Worm (Caenorhabditis elegans) whole organism, L2 larva: ENCODE results near the gene rmd-1.

Source experiments
- F13H6.1 ChIP-seq: sonication (generic microtip); optimal IDR thresholded peaks from 2 replicates; lab custom pipeline; 2016; ENCODE audit warnings: missing genetic modification characterization, missing compliant biosample characterization
- egl-27 ChIP-seq: sonication (generic microtip); optimal IDR thresholded peaks from 3 replicates; lab custom pipeline; 2017; ENCODE audit warnings: missing biosample characterization, missing genetic modification reagents, missing genetic modification characterization
- fos-1 ChIP-seq: fragments of 150-350 bp; optimal IDR thresholded peaks from 2 replicates; lab custom pipeline; 2014; ENCODE audit warnings: missing biosample characterization, missing genetic modification characterization
- lin-13 ChIP-seq: fragments of 150-350 bp; optimal IDR thresholded peaks from 2 replicates; lab custom pipeline; 2014; ENCODE audit warnings: missing biosample characterization, missing genetic modification reagents, missing genetic modification characterization
- nhr-11 ChIP-seq: fragments of 150-350 bp; optimal IDR thresholded peaks from 2 replicates; lab custom pipeline; 2014; ENCODE audit warnings: missing biosample characterization, missing genetic modification characterization
- nhr-23 ChIP-seq: fragments of 150-350 bp; optimal IDR thresholded peaks from 2 replicates; lab custom pipeline; 2014; ENCODE audit warnings: missing biosample characterization, missing genetic modification reagents, missing genetic modification characterization
- nhr-237 ChIP-seq: fragments of 150-350 bp; optimal IDR thresholded peaks from 2 replicates; lab custom pipeline; 2014; ENCODE audit warnings: missing biosample characterization, missing genetic modification characterization
- nhr-77 ChIP-seq: fragments of 150-350 bp; optimal IDR thresholded peaks from 2 replicates; lab custom pipeline; 2014; ENCODE audit warnings: missing biosample characterization, missing genetic modification characterization
- peb-1 ChIP-seq: fragments of 150-350 bp; optimal IDR thresholded peaks from 2 replicates; lab custom pipeline; 2014; ENCODE audit warnings: missing biosample characterization, missing genetic modification characterization
- unc-39 ChIP-seq: fragments of 150-350 bp; optimal IDR thresholded peaks from 2 replicates; lab custom pipeline; 2014; ENCODE audit warnings: missing biosample characterization, missing genetic modification characterization
- unc-55 ChIP-seq: fragments of 150-350 bp; sonication (generic microtip); optimal IDR thresholded peaks from 3 replicates; lab custom pipeline; 2014; ENCODE audit warnings: missing biosample characterization, missing genetic modification reagents, missing genetic modification characterization
- unc-62 ChIP-seq: fragments of 150-350 bp; optimal IDR thresholded peaks from 2 replicates; lab custom pipeline; 2014; ENCODE audit warnings: missing biosample characterization, missing genetic modification reagents, missing genetic modification characterization
- zag-1 ChIP-seq: fragments of 150-350 bp; optimal IDR thresholded peaks from 2 replicates; lab custom pipeline; 2014; ENCODE audit warnings: missing biosample characterization, missing genetic modification characterization
- ztf-11 ChIP-seq: sonication (generic microtip); optimal IDR thresholded peaks from 2 replicates; lab custom pipeline; 2017; ENCODE audit warnings: missing biosample characterization, missing genetic modification characterization

- peak; percentile 95 for TF ChIP-seq fos-1 (tag; lab: Kevin White, UChicago)
- no peak for TF ChIP-seq egl-27
- TF ChIP-seq nhr-11: no peak
- TF ChIP-seq nhr-23 (tag; lab: Kevin White, UChicago): no peak
- no peak for TF ChIP-seq ztf-11 (tag; lab: Kevin White, UChicago)
- TF ChIP-seq unc-39 (tag; lab: Kevin White, UChicago): no peak
- no peak for TF ChIP-seq peb-1 (tag; lab: Kevin White, UChicago)
- TF ChIP-seq zag-1 (tag; lab: Kevin White, UChicago): no peak
- TF ChIP-seq unc-55 (GFP tag; lab: Kevin White, UChicago): no peak
- TF ChIP-seq lin-13: no peak
- TF ChIP-seq unc-62 (GFP tag; lab: Kevin White, UChicago): no peak
- TF ChIP-seq nhr-77 (tag; lab: Kevin White, UChicago): no peak
- TF ChIP-seq nhr-237 (tag; lab: Kevin White, UChicago): no peak
- TF ChIP-seq F13H6.1 (tag; lab: Kevin White, UChicago): no peak
These were observed 27.9 kb downstream of the rmd-1 start for ce11 chrIII:9786776-9787175.
